Worm (Caenorhabditis elegans): Measurements from ENCODE around the gene F27B10.1.

- TF ChIP-seq pes-1 (GFP tag; IDR thresholded peaks at IDR 0.05) (no peak), ceh-36 (tag; optimal IDR thresholded peaks at IDR 0.05) (no peak), scrt-1 (GFP tag; IDR thresholded peaks at IDR 0.05) (no peak), ama-1 (optimal IDR thresholded peaks at IDR 0.05) (no peak), tbx-11 (GFP tag; IDR thresholded peaks at IDR 0.05) (no peak), hnd-1 (tag; optimal IDR thresholded peaks at IDR 0.05) (no peak), aly-1 (tag; optimal IDR thresholded peaks at IDR 0.05) (no peak), tbx-37 (GFP tag; conservative IDR thresholded peaks at IDR 0.05) (no peak), hmbx-1 (tag; optimal IDR thresholded peaks at IDR 0.05) (no peak), tra-4 (tag; optimal IDR thresholded peaks at IDR 0.05) (no peak), flt-1 (GFP tag; IDR thresholded peaks at IDR 0.05) (no peak), B0310.2 (tag; optimal IDR thresholded peaks at IDR 0.05) (no peak), ets-7 (tag; optimal IDR thresholded peaks at IDR 0.05) (no peak), hmg-4 (GFP tag; optimal IDR thresholded peaks at IDR 0.05) (no peak)
Observed at ce11 chrV:7068861-7069260, 3.5 kb upstream of the F27B10.1 start.
